Worm (Caenorhabditis elegans): ENCODE results near the gene nhr-111.

The nhr-111 gene

DNA sequence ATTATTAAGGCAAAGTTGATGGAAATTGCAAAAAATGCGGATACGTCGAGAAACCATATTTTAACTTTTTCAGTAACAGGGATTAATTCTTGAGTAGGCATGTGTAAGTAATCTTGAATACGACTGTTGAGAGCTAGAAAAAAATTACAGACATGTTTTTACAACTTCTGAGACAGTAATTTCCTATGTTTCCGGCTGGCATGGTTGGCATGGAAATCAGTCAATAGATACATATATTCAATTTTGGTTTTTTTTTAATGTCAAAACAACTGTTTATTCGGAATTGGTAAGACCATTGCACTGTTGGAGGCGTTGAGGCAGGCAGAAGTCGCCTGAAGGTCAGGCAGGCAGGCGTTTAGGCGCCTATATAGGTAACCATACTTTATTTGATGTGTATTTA lies 28.7 kb upstream of the nhr-111 start, which contains the start of gene str-254:
Gene str-254 (minus strand): TSS at position 101 of the 400 bp plus-strand sequence.
- TF ChIP-seq nhr-12 (tag; optimal IDR thresholded peaks at IDR 0.05) (no peak), nhr-76 (tag; optimal IDR thresholded peaks at IDR 0.05) (no peak), sptf-1 (tag; optimal IDR thresholded peaks at IDR 0.05) (no peak), mab-5 (tag; optimal IDR thresholded peaks at IDR 0.05) (no peak), ham-2 (GFP tag; optimal IDR thresholded peaks at IDR 0.05) (no peak), snpc-4 (tag; optimal IDR thresholded peaks at IDR 0.05) (no peak), elt-1 (tag; optimal IDR thresholded peaks at IDR 0.05; ENCODE audit: borderline replicate concordance, insufficient read depth) (no peak)

DNA sequence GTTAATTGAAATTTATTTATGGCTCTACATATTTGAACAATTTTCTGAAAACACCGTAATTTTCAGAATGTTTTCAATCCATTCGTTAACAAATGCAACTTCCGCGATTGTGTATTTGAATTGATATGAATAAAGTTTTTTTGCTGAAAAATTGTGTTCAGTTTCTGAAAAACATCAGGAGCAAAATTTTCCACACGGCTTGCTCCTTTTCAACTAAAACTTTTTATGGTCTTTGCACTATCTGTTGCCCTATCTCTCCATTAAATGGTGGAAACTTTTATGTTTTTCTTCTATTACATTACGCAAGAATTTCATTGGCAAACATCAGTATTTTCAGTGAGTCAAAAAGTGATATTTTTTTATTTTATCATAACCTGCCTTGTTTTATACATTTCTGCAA lies 24.2 kb upstream of the nhr-111 start, which contains the start of gene F10A3.4:
Gene F10A3.4 (plus strand): TSS at position 301 of the 400 bp plus-strand sequence.
- TF ChIP-seq unc-62 (GFP tag; optimal IDR thresholded peaks at IDR 0.05): no peak
- TF ChIP-seq nhr-12 (tag; optimal IDR thresholded peaks at IDR 0.05): no peak
- TF ChIP-seq drap-1 (GFP tag; optimal IDR thresholded peaks at IDR 0.05): no peak
- no peak for TF ChIP-seq snpc-4 (tag; optimal IDR thresholded peaks at IDR 0.05)
- no peak for TF ChIP-seq mep-1 (tag; optimal IDR thresholded peaks at IDR 0.05)
- no peak for TF ChIP-seq mab-5 (tag; optimal IDR thresholded peaks at IDR 0.05)
- no peak for TF ChIP-seq ceh-43 (GFP tag; optimal IDR thresholded peaks at IDR 0.05)
- TF ChIP-seq M03D4.4 (tag; optimal IDR thresholded peaks at IDR 0.05): no peak
- no peak for TF ChIP-seq pha-4 (tag; optimal IDR thresholded peaks at IDR 0.05)
- TF ChIP-seq tbx-8 (GFP tag; optimal IDR thresholded peaks at IDR 0.05): no peak
- TF ChIP-seq zip-8 (tag; optimal IDR thresholded peaks at IDR 0.05): no peak
- no peak for TF ChIP-seq bed-3 (GFP tag; optimal IDR thresholded peaks at IDR 0.05)
- no peak for TF ChIP-seq lsy-2 (tag; optimal IDR thresholded peaks at IDR 0.05)
- no peak for TF ChIP-seq unc-120 (tag; optimal IDR thresholded peaks at IDR 0.05; ENCODE audit: poor library complexity, severe bottlenecking)
- TF ChIP-seq flh-1 (GFP tag; optimal IDR thresholded peaks at IDR 0.05): no peak
- no peak for TF ChIP-seq nhr-28 (tag; optimal IDR thresholded peaks at IDR 0.05)
- TF ChIP-seq ceh-83 (GFP tag; optimal IDR thresholded peaks at IDR 0.05): no peak
- TF ChIP-seq elt-1 (tag; optimal IDR thresholded peaks at IDR 0.05; ENCODE audit: borderline replicate concordance, insufficient read depth): no peak

DNA sequence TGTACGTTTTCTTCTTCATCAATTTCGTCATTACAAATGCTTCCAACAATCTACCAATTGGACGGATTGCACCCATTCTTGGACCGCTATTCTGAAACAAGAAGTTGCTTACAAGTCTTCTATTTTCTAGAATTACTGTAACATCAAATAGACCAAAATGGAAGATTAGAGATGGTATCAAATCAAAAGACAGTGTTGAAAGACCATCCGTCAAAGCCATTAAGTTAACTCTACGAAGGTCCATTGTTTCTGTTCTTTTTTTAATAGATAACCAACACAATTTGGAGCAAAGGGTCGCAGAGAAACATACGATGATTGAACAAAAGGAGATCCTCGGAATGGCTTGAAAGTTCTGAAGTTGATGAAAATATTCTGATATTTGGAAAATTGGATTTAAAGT lies 20.4 kb upstream of the nhr-111 start:
- TF ChIP-seq unc-120 (tag; optimal IDR thresholded peaks at IDR 0.05; ENCODE audit: poor library complexity, severe bottlenecking) (no peak), elt-3 (tag; optimal IDR thresholded peaks at IDR 0.05) (no peak), snpc-4 (tag; optimal IDR thresholded peaks at IDR 0.05) (no peak), nhr-2 (tag; optimal IDR thresholded peaks at IDR 0.05) (no peak), ztf-11 (tag; optimal IDR thresholded peaks at IDR 0.05) (no peak), mls-2 (tag; optimal IDR thresholded peaks at IDR 0.05) (no peak), lin-32 (GFP tag; optimal IDR thresholded peaks at IDR 0.05) (no peak), drap-1 (GFP tag; optimal IDR thresholded peaks at IDR 0.05) (no peak), mep-1 (tag; optimal IDR thresholded peaks at IDR 0.05) (no peak), sptf-1 (tag; optimal IDR thresholded peaks at IDR 0.05) (no peak), blmp-1 (tag; optimal IDR thresholded peaks at IDR 0.05) (no peak), nhr-237 (tag; optimal IDR thresholded peaks at IDR 0.05) (no peak), ceh-39 (tag; optimal IDR thresholded peaks at IDR 0.05) (no peak), pha-4 (tag; optimal IDR thresholded peaks at IDR 0.05) (no peak), tbx-8 (GFP tag; optimal IDR thresholded peaks at IDR 0.05) (no peak), zip-8 (tag; optimal IDR thresholded peaks at IDR 0.05) (no peak), unc-62 (GFP tag; optimal IDR thresholded peaks at IDR 0.05) (no peak), elt-1 (tag; optimal IDR thresholded peaks at IDR 0.05; ENCODE audit: borderline replicate concordance, insufficient read depth) (no peak)

DNA sequence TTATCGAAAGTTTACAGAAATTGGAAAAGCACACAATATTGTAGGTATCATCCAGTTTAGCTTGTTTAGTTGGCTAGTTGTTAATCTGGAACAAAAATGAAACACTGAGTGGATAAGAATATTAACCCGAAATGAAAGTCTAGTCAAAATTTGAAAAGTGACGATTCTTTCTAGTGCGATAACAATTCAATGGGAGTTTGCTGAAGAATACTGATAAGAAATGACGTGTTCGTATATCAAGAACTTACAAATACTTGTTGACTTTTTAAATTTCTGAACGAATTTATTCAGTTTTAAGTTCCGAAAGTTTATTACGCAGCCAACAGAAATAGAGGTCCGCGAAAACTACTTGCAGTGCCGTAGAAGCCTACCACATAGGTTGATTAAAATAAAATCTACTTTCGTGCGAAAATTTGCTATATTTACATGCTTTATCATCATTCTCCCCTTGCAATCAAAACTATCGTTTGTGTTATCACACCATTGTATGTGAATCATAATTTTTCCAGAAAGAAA lies 18.5 kb upstream of the nhr-111 start, which contains the start of gene fbxa-88:
Gene fbxa-88 (minus strand): TSS at position 51 of the 516 bp plus-strand sequence.
- TF ChIP-seq pha-4 (tag; optimal IDR thresholded peaks at IDR 0.05) (no peak), flh-1 (GFP tag; optimal IDR thresholded peaks at IDR 0.05) (no peak), nhr-12 (tag; optimal IDR thresholded peaks at IDR 0.05) (no peak)

DNA sequence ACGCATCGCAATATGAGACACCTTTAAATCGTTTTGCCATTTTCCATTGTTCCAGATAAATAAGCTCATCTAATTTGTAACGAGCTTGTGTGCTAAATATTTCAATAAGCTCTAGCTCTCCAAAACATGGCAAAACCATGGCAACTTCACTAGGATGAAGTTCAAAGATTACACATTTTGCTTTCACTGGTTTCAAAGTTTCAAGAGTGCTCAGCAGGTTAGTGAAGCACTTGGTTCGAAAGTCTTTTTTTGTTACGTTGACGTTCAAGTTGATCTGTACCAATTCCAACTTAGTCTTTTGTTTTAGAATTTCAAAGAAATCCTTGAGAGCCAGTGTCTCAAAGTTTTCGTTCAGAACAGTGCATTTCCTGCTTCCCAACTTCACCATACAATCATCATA lies 17.7 kb upstream of the nhr-111 start, which contains the start of gene fbxa-18:
Gene fbxa-18 (plus strand): TSS at position 301 of the 400 bp plus-strand sequence.
- TF ChIP-seq mls-2 (tag; optimal IDR thresholded peaks at IDR 0.05) (no peak), ztf-11 (tag; optimal IDR thresholded peaks at IDR 0.05) (no peak), cnd-1 (tag; optimal IDR thresholded peaks at IDR 0.05) (no peak), snpc-4 (tag; optimal IDR thresholded peaks at IDR 0.05) (no peak), lin-32 (GFP tag; optimal IDR thresholded peaks at IDR 0.05) (no peak), drap-1 (GFP tag; optimal IDR thresholded peaks at IDR 0.05) (no peak), hlh-1 (tag; optimal IDR thresholded peaks at IDR 0.05) (no peak), ces-1 (GFP tag; optimal IDR thresholded peaks at IDR 0.05) (no peak), tbx-8 (GFP tag; optimal IDR thresholded peaks at IDR 0.05) (no peak), ham-2 (GFP tag; optimal IDR thresholded peaks at IDR 0.05) (no peak), nhr-2 (tag; optimal IDR thresholded peaks at IDR 0.05) (no peak), blmp-1 (tag; optimal IDR thresholded peaks at IDR 0.05) (no peak), zip-8 (tag; optimal IDR thresholded peaks at IDR 0.05) (no peak), sptf-1 (tag; optimal IDR thresholded peaks at IDR 0.05) (no peak), mep-1 (tag; optimal IDR thresholded peaks at IDR 0.05) (no peak), nhr-237 (tag; optimal IDR thresholded peaks at IDR 0.05) (no peak), unc-39 (tag; optimal IDR thresholded peaks at IDR 0.05) (no peak), unc-62 (GFP tag; optimal IDR thresholded peaks at IDR 0.05) (no peak)
